Fruit fly (Drosophila melanogaster): ENCODE results near the gene CG11504.

CG11504 gene

DNA sequence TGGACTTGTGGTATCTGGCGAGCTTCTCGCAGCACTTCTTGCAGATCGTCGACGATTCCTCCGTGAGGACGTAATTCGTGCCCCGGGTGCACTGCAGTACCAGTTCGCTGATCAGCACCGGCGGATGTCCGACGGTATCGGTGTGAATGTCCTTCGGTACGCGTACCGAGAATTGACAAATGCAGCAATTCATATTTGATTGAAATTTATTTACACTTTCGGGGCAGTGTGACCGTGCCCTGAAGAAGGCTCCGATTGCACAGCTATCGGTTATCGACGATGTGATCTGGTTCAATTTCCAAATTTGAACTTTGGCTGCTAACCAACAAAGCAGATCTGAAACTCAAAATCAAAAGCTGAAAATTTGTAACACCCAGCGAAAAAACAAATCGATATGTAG is 38.9 kb downstream of the CG11504 start, which contains the start of gene ZIPIC (continued):
- TF ChIP-seq Dll (GFP tag; IDR thresholded peaks at IDR 0.05; ENCODE audit: partially characterized antibody), result peak; percentile 53; the same call in 1 of the 4 replicates
- TF ChIP-seq knrl (GFP tag; IDR thresholded peaks at IDR 0.05; ENCODE audit: partially characterized antibody), result peak; percentile 36; the same call in 1 of the 3 replicates
- TF ChIP-seq Oli (tag; optimal IDR thresholded peaks at IDR 0.05), result no peak
- TF ChIP-seq CG7786 (GFP tag; optimal IDR thresholded peaks at IDR 0.05), result no peak
- TF ChIP-seq mirr (GFP tag; optimal IDR thresholded peaks at IDR 0.05), result no peak
- no peak for TF ChIP-seq emc (GFP tag; optimal IDR thresholded peaks at IDR 0.05)
- TF ChIP-seq lbe (GFP tag; optimal IDR thresholded peaks at IDR 0.05), result no peak
- no peak for TF ChIP-seq nerfin-1 (tag; optimal IDR thresholded peaks at IDR 0.05)
- no peak for TF ChIP-seq sd (tag; optimal IDR thresholded peaks at IDR 0.05)
- TF ChIP-seq CG34224 (GFP tag; IDR thresholded peaks at IDR 0.05; ENCODE audit: partially characterized antibody), result peak; percentile 69
- no peak for TF ChIP-seq CG4707 (GFP tag; optimal IDR thresholded peaks at IDR 0.05)
- no peak for TF ChIP-seq bowl (GFP tag; IDR thresholded peaks at IDR 0.05)

- no peak for TF ChIP-seq cg (GFP tag; optimal IDR thresholded peaks at IDR 0.05)
- no peak for TF ChIP-seq CG13894 (tag; optimal IDR thresholded peaks at IDR 0.05)
- TF ChIP-seq HLH4C (GFP tag; IDR thresholded peaks at IDR 0.05; ENCODE audit: partially characterized antibody), result no peak
- TF ChIP-seq Doc3 (GFP tag; IDR thresholded peaks at IDR 0.05; ENCODE audit: partially characterized antibody), result 0 out of 3 replicates have a peak, but pooled peaks have one; percentile 6
These were observed 39.9 kb downstream of the CG11504 start, which contains the start of gene ocn for dm6 chr3R:30037630-30038029. TSS of gene ocn (minus strand) at chr3R:30037730.

dm6 chr3R:30038628-30039027 is 40.9 kb downstream of the CG11504 start, which contains the start of gene janB:
TSS of gene janB (minus strand) at chr3R:30038728.
- TF ChIP-seq lola (GFP tag; optimal IDR thresholded peaks at IDR 0.05) (no peak), cg (GFP tag; optimal IDR thresholded peaks at IDR 0.05) (no peak), CG6683 (GFP tag; optimal IDR thresholded peaks at IDR 0.05) (no peak), CG15269 (tag; optimal IDR thresholded peaks at IDR 0.05) (no peak), Ravus (GFP tag; IDR thresholded peaks at IDR 0.05) (no peak), CG8089 (GFP tag; optimal IDR thresholded peaks at IDR 0.05) (no peak), Nf-YB (GFP tag; optimal IDR thresholded peaks at IDR 0.05) (no peak), gsb-n (tag; optimal IDR thresholded peaks at IDR 0.05) (no peak), ewg (GFP tag; optimal IDR thresholded peaks at IDR 0.05) (no peak), tx (GFP tag; optimal IDR thresholded peaks at IDR 0.05) (no peak), CG14710 (tag; optimal IDR thresholded peaks at IDR 0.05) (no peak), Dip3 (GFP tag; optimal IDR thresholded peaks at IDR 0.05) (no peak), CG3065 (GFP tag; optimal IDR thresholded peaks at IDR 0.05) (no peak), h (optimal IDR thresholded peaks at IDR 0.05) (no peak), sim (GFP tag; IDR thresholded peaks at IDR 0.05) (no peak), Spps (tag; optimal IDR thresholded peaks at IDR 0.05) (no peak), seq (GFP tag; IDR thresholded peaks at IDR 0.05) (no peak), CG1647 (GFP tag; optimal IDR thresholded peaks at IDR 0.05) (no peak), CG4820 (GFP tag; optimal IDR thresholded peaks at IDR 0.05) (no peak), CG10462 (GFP tag; optimal IDR thresholded peaks at IDR 0.05) (no peak)

DNA sequence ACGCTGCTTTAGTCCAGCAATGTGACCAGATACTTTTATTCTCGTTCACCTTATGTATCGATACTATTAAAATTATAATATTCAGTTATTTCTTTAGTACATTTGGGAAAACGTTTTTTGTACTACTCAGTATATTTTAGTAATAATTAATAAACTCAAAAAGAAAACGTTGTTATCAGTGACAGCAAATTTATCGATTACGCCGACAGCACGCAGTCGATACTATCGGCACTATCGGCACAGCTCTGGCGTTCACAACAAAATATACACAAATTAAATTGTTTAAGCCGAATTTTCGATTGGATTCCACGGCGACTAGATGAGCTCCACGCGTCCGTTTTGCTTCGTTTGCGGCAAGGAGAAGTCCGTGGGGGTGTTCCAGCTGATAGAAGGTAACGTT is 41.8 kb downstream of the CG11504 start, which contains the start of the genes janA, Sry-alpha and Sry-beta:
Gene janA, minus strand, starts transcription at position 40 of the 400 bp plus-strand sequence.
Gene Sry-alpha, plus strand, starts transcription at position 226 of the 400 bp plus-strand sequence.
Gene Sry-beta, plus strand, starts transcription at position 226 of the 400 bp plus-strand sequence.
- TF ChIP-seq CG15601 (tag; optimal IDR thresholded peaks at IDR 0.05) (peak; percentile 37), CG4854 (GFP tag; optimal IDR thresholded peaks at IDR 0.05) (no peak), Dref (GFP tag; IDR thresholded peaks at IDR 0.05) (peak; percentile 92), Dek (tag; optimal IDR thresholded peaks at IDR 0.05) (no peak), CG1603 (tag; optimal IDR thresholded peaks at IDR 0.05) (no peak), CG16779 (GFP tag; IDR thresholded peaks at IDR 0.05) (no peak), pita (GFP tag; optimal IDR thresholded peaks at IDR 0.05) (no peak), cato (GFP tag; optimal IDR thresholded peaks at IDR 0.05; ENCODE audit: borderline replicate concordance) (no peak), CG1529 (GFP tag; optimal IDR thresholded peaks at IDR 0.05) (no peak), Dll (GFP tag; IDR thresholded peaks at IDR 0.05; ENCODE audit: partially characterized antibody) (peak; percentile 100), fru (optimal IDR thresholded peaks at IDR 0.05) (no peak), wdn (GFP tag; IDR thresholded peaks at IDR 0.05) (no peak), kni (GFP tag; optimal IDR thresholded peaks at IDR 0.05) (no peak), Dbx (GFP tag; IDR thresholded peaks at IDR 0.05) (peak; percentile 49; the same call in 1 of the 3 replicates)
